Worm (Caenorhabditis elegans) whole organism, L2 larva: Measurements from ENCODE around the gene srbc-77.
"Not testable (repeated sequence)": the region's sequence is repeated elsewhere in the genome, so short reads cannot be mapped to it uniquely, and the experiment has no call there.

Experiments used
- C34F6.9 ChIP-seq: fragments of 150-350 bp; optimal IDR thresholded peaks from 2 replicates; lab custom pipeline; 2014; ENCODE audit warnings: missing biosample characterization, missing genetic modification characterization
- R02D3.7 ChIP-seq: fragments of 150-350 bp; optimal IDR thresholded peaks from 2 replicates; lab custom pipeline; 2014; ENCODE audit warnings: missing biosample characterization, missing genetic modification characterization
- Y55F3AM.14 ChIP-seq: fragments of 200-800 bp; sonication (Bioruptor generic); optimal IDR thresholded peaks from 2 replicates; lab custom pipeline; 2018; ENCODE audit warnings: mild to moderate bottlenecking, missing genetic modification characterization, missing compliant biosample characterization
- alr-1 ChIP-seq: fragments of 150-350 bp; optimal IDR thresholded peaks from 2 replicates; lab custom pipeline; 2014; ENCODE audit warnings: missing biosample characterization, missing genetic modification characterization
- aly-2 ChIP-seq: fragments of 150-350 bp; optimal IDR thresholded peaks from 2 replicates; lab custom pipeline; 2014; ENCODE audit warnings: missing biosample characterization, missing genetic modification characterization
- ama-1 ChIP-seq: fragments of 150-350 bp; optimal IDR thresholded peaks from 2 replicates; lab custom pipeline; 2018; ENCODE audit warnings: inconsistent platforms
- blmp-1 ChIP-seq: sonication (generic microtip); optimal IDR thresholded peaks from 2 replicates; lab custom pipeline; 2017; ENCODE audit warnings: missing genetic modification characterization, mild to moderate bottlenecking, missing compliant biosample characterization, antibody characterized with exemption, moderate library complexity; ENCODE audit not compliant: insufficient read depth
- ceh-16 ChIP-seq: fragments of 150-350 bp; optimal IDR thresholded peaks from 2 replicates; lab custom pipeline; 2014; ENCODE audit warnings: missing biosample characterization, missing genetic modification characterization
- ceh-82 ChIP-seq: fragments of 150-350 bp; optimal IDR thresholded peaks from 2 replicates; lab custom pipeline; 2014; ENCODE audit warnings: missing biosample characterization, missing genetic modification characterization
- crh-2 ChIP-seq: sonication (generic microtip); optimal IDR thresholded peaks from 2 replicates; lab custom pipeline; 2017; ENCODE audit warnings: missing biosample characterization, missing genetic modification characterization
- dmd-4 ChIP-seq: sonication (generic microtip); optimal IDR thresholded peaks from 2 replicates; lab custom pipeline; 2017; ENCODE audit warnings: missing biosample characterization, missing genetic modification characterization
- egl-27 ChIP-seq: sonication (generic microtip); optimal IDR thresholded peaks from 3 replicates; lab custom pipeline; 2017; ENCODE audit warnings: missing biosample characterization, missing genetic modification reagents, missing genetic modification characterization
- elt-3 ChIP-seq: sonication (generic microtip); optimal IDR thresholded peaks from 2 replicates; lab custom pipeline; 2017; ENCODE audit warnings: missing biosample characterization, missing genetic modification characterization
- fos-1 ChIP-seq: fragments of 150-350 bp; optimal IDR thresholded peaks from 2 replicates; lab custom pipeline; 2014; ENCODE audit warnings: missing biosample characterization, missing genetic modification characterization
- gmeb-1 ChIP-seq: fragments of 150-350 bp; optimal IDR thresholded peaks from 2 replicates; lab custom pipeline; 2014; ENCODE audit warnings: missing biosample characterization, missing genetic modification characterization
- lin-11 ChIP-seq: fragments of 150-350 bp; sonication (generic microtip); optimal IDR thresholded peaks from 2 replicates; lab custom pipeline; 2014; ENCODE audit warnings: missing biosample characterization, missing genetic modification characterization, inconsistent platforms, mixed read lengths
- lin-13 ChIP-seq: fragments of 150-350 bp; optimal IDR thresholded peaks from 2 replicates; lab custom pipeline; 2014; ENCODE audit warnings: missing biosample characterization, missing genetic modification reagents, missing genetic modification characterization
- lin-39 ChIP-seq: fragments of 150-350 bp; optimal IDR thresholded peaks from 2 replicates; lab custom pipeline; 2014; ENCODE audit warnings: missing biosample characterization, missing genetic modification reagents, missing genetic modification characterization
- lsy-2 ChIP-seq, 2 experiments: fragments of 150-350 bp in 1 of 2; sonication (generic microtip) in 1 of 2; optimal IDR thresholded peaks; 2 replicates each; lab custom pipeline; 2014 to 2017; ENCODE audit warnings: missing biosample characterization in 2 of 2, missing genetic modification characterization in 2 of 2
- mab-5 ChIP-seq: fragments of 150-350 bp; optimal IDR thresholded peaks from 2 replicates; lab custom pipeline; 2014; ENCODE audit warnings: missing biosample characterization, missing genetic modification characterization
- mbf-1 ChIP-seq: sonication (generic microtip); optimal IDR thresholded peaks from 2 replicates; lab custom pipeline; 2017; ENCODE audit warnings: missing biosample characterization, missing genetic modification characterization
- nhr-10 ChIP-seq: sonication (generic microtip); optimal IDR thresholded peaks from 2 replicates; lab custom pipeline; 2017; ENCODE audit warnings: missing biosample characterization, missing genetic modification characterization
- nhr-11 ChIP-seq: fragments of 150-350 bp; optimal IDR thresholded peaks from 2 replicates; lab custom pipeline; 2014; ENCODE audit warnings: missing biosample characterization, missing genetic modification characterization
- nhr-12 ChIP-seq: fragments of 150-350 bp; optimal IDR thresholded peaks from 2 replicates; lab custom pipeline; 2014; ENCODE audit warnings: missing biosample characterization, missing genetic modification characterization
- nhr-129 ChIP-seq: fragments of 150-350 bp; optimal IDR thresholded peaks from 2 replicates; lab custom pipeline; 2014; ENCODE audit warnings: missing biosample characterization, missing genetic modification characterization
- nhr-237 ChIP-seq: fragments of 150-350 bp; optimal IDR thresholded peaks from 2 replicates; lab custom pipeline; 2014; ENCODE audit warnings: missing biosample characterization, missing genetic modification characterization
- nhr-25 ChIP-seq: fragments of 150-350 bp; sonication (generic microtip); optimal IDR thresholded peaks from 3 replicates; lab custom pipeline; 2014; ENCODE audit warnings: missing biosample characterization, missing genetic modification characterization
- nhr-6 ChIP-seq: fragments of 150-350 bp; optimal IDR thresholded peaks from 2 replicates; lab custom pipeline; 2014; ENCODE audit warnings: missing biosample characterization, missing genetic modification characterization
- nhr-77 ChIP-seq: fragments of 150-350 bp; optimal IDR thresholded peaks from 2 replicates; lab custom pipeline; 2014; ENCODE audit warnings: missing biosample characterization, missing genetic modification characterization
- peb-1 ChIP-seq: fragments of 150-350 bp; optimal IDR thresholded peaks from 2 replicates; lab custom pipeline; 2014; ENCODE audit warnings: missing biosample characterization, missing genetic modification characterization
- sem-4 ChIP-seq: fragments of 150-350 bp; optimal IDR thresholded peaks from 2 replicates; lab custom pipeline; 2014; ENCODE audit warnings: missing biosample characterization, missing genetic modification reagents, missing genetic modification characterization
- skn-1 ChIP-seq: sonication (generic microtip); optimal IDR thresholded peaks from 2 replicates; lab custom pipeline; 2017; ENCODE audit warnings: missing biosample characterization, missing genetic modification characterization
- sma-3 ChIP-seq: sonication (generic microtip); optimal IDR thresholded peaks from 2 replicates; lab custom pipeline; 2016; ENCODE audit warnings: missing genetic modification reagents, missing genetic modification characterization, missing compliant biosample characterization
- snpc-4 ChIP-seq: fragments of 150-350 bp; optimal IDR thresholded peaks from 2 replicates; lab custom pipeline; 2014; ENCODE audit warnings: missing biosample characterization, missing genetic modification characterization
- unc-39 ChIP-seq: fragments of 150-350 bp; optimal IDR thresholded peaks from 2 replicates; lab custom pipeline; 2014; ENCODE audit warnings: missing biosample characterization, missing genetic modification characterization
- unc-55 ChIP-seq: fragments of 150-350 bp; sonication (generic microtip); optimal IDR thresholded peaks from 3 replicates; lab custom pipeline; 2014; ENCODE audit warnings: missing biosample characterization, missing genetic modification reagents, missing genetic modification characterization
- unc-62 ChIP-seq: fragments of 150-350 bp; optimal IDR thresholded peaks from 2 replicates; lab custom pipeline; 2014; ENCODE audit warnings: missing biosample characterization, missing genetic modification reagents, missing genetic modification characterization

srbc-77 gene

ce11 chrV:15892696-15893095, 37.3 kb upstream of the srbc-77 start, which contains the start of gene T06C12.11:
Gene T06C12.11, plus strand, starts transcription at chrV:15892996.
- no peak for TF ChIP-seq unc-55 (GFP tag; lab: Kevin White, UChicago)
- TF ChIP-seq ceh-82 (tag; lab: Kevin White, UChicago), result no peak
- TF ChIP-seq nhr-77 (tag; lab: Kevin White, UChicago), result no peak
- no peak for TF ChIP-seq lin-13 (GFP tag; lab: Kevin White, UChicago)
- TF ChIP-seq sem-4, result no peak
- TF ChIP-seq alr-1 (tag; lab: Kevin White, UChicago), result no peak
- TF ChIP-seq crh-2 (tag; lab: Kevin White, UChicago), result no peak
- TF ChIP-seq ceh-16 (tag; lab: Kevin White, UChicago), result no peak
- TF ChIP-seq R02D3.7 (tag; lab: Kevin White, UChicago), result no peak
- TF ChIP-seq skn-1 (tag; lab: Kevin White, UChicago), result no peak
- no peak for TF ChIP-seq peb-1
- TF ChIP-seq nhr-237 (tag; lab: Kevin White, UChicago), result no peak

ce11 chrV:15896671-15897070, 33.3 kb upstream of the srbc-77 start, which contains the start of gene nhr-213:
Gene nhr-213, minus strand, starts transcription at chrV:15896771.
- no peak for TF ChIP-seq nhr-10 (tag; lab: Kevin White, UChicago)
- no peak for TF ChIP-seq unc-62 (GFP tag; lab: Kevin White, UChicago)

DNA sequence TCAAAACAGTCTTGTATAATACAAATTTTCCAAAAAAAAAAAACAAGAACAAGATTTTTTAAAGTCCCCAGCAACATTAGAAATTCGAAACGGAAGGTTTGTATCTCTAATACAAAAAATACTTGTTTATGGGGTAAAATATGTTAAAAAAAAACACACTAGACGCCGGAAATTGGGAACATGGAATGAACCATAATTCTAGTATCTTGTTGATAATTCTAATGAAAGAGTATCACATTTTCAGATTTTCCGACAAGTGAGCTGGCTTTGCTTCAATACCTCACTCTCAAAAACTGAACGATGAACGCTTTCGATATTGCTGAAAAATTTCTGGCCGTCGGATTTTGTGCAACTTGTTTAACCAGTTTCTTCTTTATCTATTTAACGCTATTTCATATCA, 32.3 kb upstream of the srbc-77 start, which contains the start of gene str-60:
str-60 (plus strand) TSS at position 301 of the 400 bp plus-strand sequence.
- no peak for TF ChIP-seq unc-62 (GFP tag; lab: Kevin White, UChicago)
- TF ChIP-seq nhr-11 (tag; lab: Kevin White, UChicago), result no peak
- no peak for TF ChIP-seq mbf-1 (tag; lab: Kevin White, UChicago)
- no peak for TF ChIP-seq C34F6.9 (tag; lab: Kevin White, UChicago)
- TF ChIP-seq Y55F3AM.14 (GFP tag; lab: Kevin White, UChicago), result no peak
- TF ChIP-seq lin-39 (tag; lab: Kevin White, UChicago), result no peak
- TF ChIP-seq snpc-4 (tag; lab: Kevin White, UChicago), result no peak
- no peak for TF ChIP-seq alr-1 (tag; lab: Kevin White, UChicago)
- TF ChIP-seq unc-39 (tag; lab: Kevin White, UChicago), result no peak
- no peak for TF ChIP-seq gmeb-1 (tag; lab: Kevin White, UChicago)

ce11 chrV:15899696-15900095, 30.3 kb upstream of the srbc-77 start, which contains the start of gene T06C12.14:
Gene T06C12.14, plus strand, starts transcription at chrV:15899996.
- TF ChIP-seq mab-5 (tag; lab: Kevin White, UChicago) (no peak), ceh-16 (tag; lab: Kevin White, UChicago) (no peak), egl-27 (tag; lab: Kevin White, UChicago) (no peak), gmeb-1 (tag; lab: Kevin White, UChicago) (no peak), aly-2 (tag; lab: Kevin White, UChicago) (no peak), ama-1 (lab: Kevin White, UChicago) (no peak), lin-11 (tag; lab: Kevin White, UChicago) (no peak)
- TF ChIP-seq, all 48 proteins: peak for 0

- TF ChIP-seq lsy-2 (tag; optimal IDR thresholded peaks at IDR 0.05; lab: Kevin White, UChicago) (no peak), aly-2 (tag; lab: Kevin White, UChicago) (no peak)
These were observed 29.4 kb upstream of the srbc-77 start for ce11 chrV:15900564-15900963.

DNA sequence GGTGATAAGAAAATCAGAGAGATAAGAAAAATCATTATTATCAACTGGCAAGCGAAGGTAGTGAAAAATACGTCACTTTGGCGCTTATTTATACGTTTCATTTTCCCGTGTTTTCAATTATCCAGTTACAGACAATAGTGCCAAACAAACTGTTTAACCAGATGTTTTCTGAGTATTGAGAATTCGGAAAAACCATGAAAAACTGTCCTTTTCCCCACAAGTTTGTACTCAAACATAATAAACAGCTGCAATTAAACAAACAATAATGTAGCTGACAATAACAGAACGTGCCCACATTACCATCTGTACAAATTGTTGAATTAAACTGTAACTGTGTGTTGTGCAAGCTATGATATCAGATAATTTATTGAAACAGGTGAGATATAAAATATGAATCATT, 24.5 kb upstream of the srbc-77 start, which contains the start of the genes F35E8.1 and F35E8.2:
F35E8.1 (minus strand) TSS at position 101 of the 400 bp plus-strand sequence.
F35E8.2 (plus strand) TSS at position 132 of the 400 bp plus-strand sequence.
- TF ChIP-seq sem-4; nhr-25 (tag; lab: Kevin White, UChicago); snpc-4 (tag; lab: Kevin White, UChicago): not testable (repeated sequence)

- TF ChIP-seq sem-4 (no peak), alr-1 (tag; lab: Kevin White, UChicago) (no peak), aly-2 (tag; lab: Kevin White, UChicago) (no peak), dmd-4 (no peak), nhr-6 (tag; lab: Kevin White, UChicago) (no peak), Y55F3AM.14 (GFP tag; lab: Kevin White, UChicago) (no peak), ceh-16 (tag; lab: Kevin White, UChicago) (no peak), unc-55 (GFP tag; lab: Kevin White, UChicago) (no peak), nhr-237 (tag; lab: Kevin White, UChicago) (no peak), nhr-12 (tag; lab: Kevin White, UChicago) (no peak), C34F6.9 (tag; lab: Kevin White, UChicago) (no peak), elt-3 (tag; lab: Kevin White, UChicago) (no peak), blmp-1 (tag; lab: Kevin White, UChicago) (no peak), nhr-129 (tag; lab: Kevin White, UChicago) (no peak), nhr-25 (tag; lab: Kevin White, UChicago) (no peak), egl-27 (tag; lab: Kevin White, UChicago) (no peak), fos-1 (tag; lab: Kevin White, UChicago) (no peak), peb-1 (no peak), ceh-82 (tag; lab: Kevin White, UChicago) (no peak), sma-3 (GFP tag; lab: Kevin White, UChicago) (no peak)
These were observed 18.1 kb upstream of the srbc-77 start, which contains the start of gene F35E8.6 for ce11 chrV:15911848-15912247. Gene F35E8.6, plus strand, starts transcription at chrV:15912148.
